Worm (Caenorhabditis elegans) whole organism, midembryonic: Measurements from ENCODE around the gene itsn-1.

Source experiments
- cog-1 ChIP-seq: sonication (generic microtip); optimal IDR thresholded peaks from 2 replicates; lab custom pipeline; 2016; ENCODE audit warnings: missing genetic modification characterization, missing compliant biosample characterization
- klf-2 ChIP-seq: fragments of 200-800 bp; sonication (Bioruptor generic); conservative IDR thresholded peaks from 2 replicates; pipeline ENCODE4 v1.3.6; 2022; ENCODE audit warnings: missing genetic modification reagents, missing genetic modification characterization, missing compliant biosample characterization
- med-1 ChIP-seq: sonication (generic microtip); optimal IDR thresholded peaks from 2 replicates; lab custom pipeline; 2017; ENCODE audit warnings: missing genetic modification characterization, mild to moderate bottlenecking, missing compliant biosample characterization, antibody characterized with exemption, missing genetic modification reagents; ENCODE audit not compliant: insufficient read depth
- tab-1 ChIP-seq: fragments of 200-800 bp; sonication (Bioruptor generic); IDR thresholded peaks from 2 replicates; pipeline ENCODE4 v1.3.6; 2022; ENCODE audit warnings: missing genetic modification characterization, missing compliant biosample characterization
- ztf-23 ChIP-seq: fragments of 200-800 bp; sonication (Bioruptor generic); IDR thresholded peaks from 2 replicates; pipeline ENCODE4 v1.3.6; 2022; ENCODE audit warnings: missing genetic modification reagents, missing genetic modification characterization, missing compliant biosample characterization
- ztf-29 ChIP-seq: fragments of 200-800 bp; sonication (Bioruptor generic); IDR thresholded peaks from 2 replicates; pipeline ENCODE4 v1.3.6; 2022; ENCODE audit warnings: missing genetic modification reagents, missing genetic modification characterization, missing compliant biosample characterization

- TF ChIP-seq ztf-29 (GFP tag; lab: Robert Waterston, UW), result no peak
- TF ChIP-seq cog-1 (tag; lab: Kevin White, UChicago), result no peak
- no peak for TF ChIP-seq tab-1 (GFP tag; lab: Robert Waterston, UW)
- TF ChIP-seq med-1 (GFP tag; lab: Kevin White, UChicago), result no peak
- no peak for TF ChIP-seq ztf-23 (GFP tag; lab: Robert Waterston, UW)
- no peak for TF ChIP-seq klf-2 (GFP tag; lab: Robert Waterston, UW)
Measured at ce11 chrIV:17078649-17079048, 40.8 kb upstream of the itsn-1 start, which contains the start of gene Y116A8C.25.
